Fruit fly (Drosophila melanogaster) whole organism, embryonic: ENCODE results near the gene CG34435.
A peak's percentile ranks its signal among the peaks of the same experiment; 100 is the strongest.

Experiments used
- Antp ChIP-seq: fragments of 200-800 bp; sonication (Bioruptor generic); optimal IDR thresholded peaks from 3 replicates; lab custom pipeline; 2016; ENCODE audit warnings: missing biosample characterization, missing genetic modification characterization
- BEAF-32 ChIP-seq: fragments of 200-800 bp; sonication (Bioruptor generic); optimal IDR thresholded peaks from 3 replicates; lab custom pipeline; 2017; ENCODE audit warnings: missing biosample characterization, missing genetic modification characterization, mild to moderate bottlenecking, moderate library complexity, missing genetic modification reagents
- Bgb ChIP-seq: fragments of 200-800 bp; sonication (Bioruptor generic); IDR thresholded peaks from 2 replicates; pipeline ENCODE4 v1.3.6; 2022; ENCODE audit warnings: missing biosample characterization, missing genetic modification characterization; ENCODE audit not compliant: partially characterized antibody
- Bteb2 ChIP-seq: fragments of 200-800 bp; sonication (Bioruptor generic); optimal IDR thresholded peaks from 2 replicates; lab custom pipeline; 2016; ENCODE audit warnings: missing biosample characterization, missing genetic modification characterization
- CG10431 ChIP-seq: fragments of 200-800 bp; sonication (Bioruptor generic); optimal IDR thresholded peaks from 3 replicates; lab custom pipeline; 2018; ENCODE audit warnings: missing biosample characterization, mild to moderate bottlenecking, missing genetic modification characterization
- CG11247 ChIP-seq: fragments of 200-800 bp; sonication (Bioruptor generic); IDR thresholded peaks from 2 replicates; pipeline ENCODE4 v1.3.6; 2022; ENCODE audit warnings: missing biosample characterization, missing genetic modification characterization
- CG12071 ChIP-seq: fragments of 200-800 bp; sonication (Bioruptor generic); optimal IDR thresholded peaks from 3 replicates; lab custom pipeline; 2018; ENCODE audit warnings: missing biosample characterization, mild to moderate bottlenecking, missing genetic modification characterization
- CG12104 ChIP-seq: fragments of 200-800 bp; sonication (Bioruptor generic); optimal IDR thresholded peaks from 3 replicates; lab custom pipeline; 2016; ENCODE audit warnings: missing biosample characterization, missing genetic modification characterization
- CG12391 ChIP-seq: fragments of 200-800 bp; sonication (Bioruptor generic); optimal IDR thresholded peaks from 3 replicates; lab custom pipeline; 2018; ENCODE audit warnings: missing biosample characterization, mild to moderate bottlenecking, missing genetic modification characterization, moderate library complexity
- CG13296 ChIP-seq: fragments of 200-800 bp; sonication (Bioruptor generic); optimal IDR thresholded peaks from 3 replicates; lab custom pipeline; 2018; ENCODE audit warnings: missing biosample characterization, mild to moderate bottlenecking, missing genetic modification characterization
- CG14710 ChIP-seq: fragments of 200-800 bp; sonication (Bioruptor generic); optimal IDR thresholded peaks from 3 replicates; lab custom pipeline; 2019; ENCODE audit warnings: missing biosample characterization, mild to moderate bottlenecking, missing genetic modification characterization, moderate library complexity
- CG15073 ChIP-seq: fragments of 200-800 bp; sonication (Bioruptor generic); optimal IDR thresholded peaks from 2 replicates; lab custom pipeline; 2016; ENCODE audit warnings: missing biosample characterization, missing genetic modification characterization
- CG15479 ChIP-seq: fragments of 200-800 bp; sonication (Bioruptor generic); optimal IDR thresholded peaks from 3 replicates; lab custom pipeline; 2019; ENCODE audit warnings: missing biosample characterization, mild to moderate bottlenecking, missing genetic modification characterization, moderate library complexity
- CG17361 ChIP-seq: fragments of 200-800 bp; sonication (Bioruptor generic); IDR thresholded peaks from 3 replicates; pipeline ENCODE4 v1.3.6; 2022; ENCODE audit warnings: missing biosample characterization, missing genetic modification characterization
- CG4360 ChIP-seq: fragments of 200-800 bp; sonication (Bioruptor generic); IDR thresholded peaks from 2 replicates; pipeline ENCODE4 v1.3.6; 2022; ENCODE audit warnings: missing biosample characterization, missing genetic modification characterization
- CG5953 ChIP-seq: fragments of 200-800 bp; sonication (Bioruptor generic); IDR thresholded peaks from 2 replicates; pipeline ENCODE4 v1.3.6; 2022; ENCODE audit warnings: missing biosample characterization, missing genetic modification characterization
- CG7928 ChIP-seq: fragments of 200-800 bp; sonication (Bioruptor generic); optimal IDR thresholded peaks from 2 replicates; lab custom pipeline; 2017; ENCODE audit warnings: missing biosample characterization, mild to moderate bottlenecking, missing genetic modification characterization
- CG9797 ChIP-seq: fragments of 200-800 bp; sonication (Bioruptor generic); optimal IDR thresholded peaks from 3 replicates; lab custom pipeline; 2018; ENCODE audit warnings: missing biosample characterization, mild to moderate bottlenecking, missing genetic modification characterization
- CHES-1-like ChIP-seq: fragments of 200-800 bp; sonication (Bioruptor generic); optimal IDR thresholded peaks from 2 replicates; lab custom pipeline; 2016; ENCODE audit warnings: missing biosample characterization, missing genetic modification characterization
- Chrac-16 ChIP-seq: fragments of 200-800 bp; sonication (Bioruptor generic); optimal IDR thresholded peaks from 3 replicates; lab custom pipeline; 2016; ENCODE audit warnings: missing biosample characterization, missing genetic modification characterization
- CoRest ChIP-seq: fragments of 200-800 bp; sonication (Bioruptor generic); optimal IDR thresholded peaks from 3 replicates; lab custom pipeline; 2018; ENCODE audit warnings: missing biosample characterization, mild to moderate bottlenecking, missing genetic modification characterization, moderate library complexity
- Ets65A ChIP-seq: fragments of 200-800 bp; sonication (Bioruptor generic); peaks from one replicate; lab custom pipeline; 2016; ENCODE audit warnings: missing biosample characterization, missing genetic modification characterization
- Gug ChIP-seq: fragments of 200-800 bp; sonication (Bioruptor generic); IDR thresholded peaks from 4 replicates; pipeline ENCODE4 v1.3.6; 2022; ENCODE audit warnings: missing biosample characterization, missing genetic modification characterization
- HHEX ChIP-seq: fragments of 200-800 bp; sonication (Bioruptor generic); optimal IDR thresholded peaks from 3 replicates; lab custom pipeline; 2017; ENCODE audit warnings: missing biosample characterization, mild to moderate bottlenecking, missing genetic modification characterization, missing genetic modification reagents
- Kr ChIP-seq: fragments of 200-800 bp; sonication (Bioruptor generic); optimal IDR thresholded peaks from 2 replicates; lab custom pipeline; 2017; ENCODE audit warnings: missing biosample characterization, mild to moderate bottlenecking, missing genetic modification characterization
- MESR4 ChIP-seq: fragments of 200-800 bp; sonication (Bioruptor generic); optimal IDR thresholded peaks from 2 replicates; lab custom pipeline; 2018; ENCODE audit warnings: missing biosample characterization, mild to moderate bottlenecking, missing genetic modification characterization, moderate library complexity
- Mrtf ChIP-seq: fragments of 200-800 bp; sonication (Bioruptor generic); IDR thresholded peaks from 3 replicates; pipeline ENCODE4 v1.3.6; 2022; ENCODE audit warnings: missing biosample characterization, missing genetic modification characterization
- Ptx1 ChIP-seq: fragments of 200-800 bp; sonication (Bioruptor generic); IDR thresholded peaks from 2 replicates; pipeline ENCODE4 v1.3.6; 2022; ENCODE audit warnings: missing biosample characterization, missing genetic modification characterization
- Side ChIP-seq: fragments of 200-800 bp; sonication (Bioruptor generic); optimal IDR thresholded peaks from 2 replicates; lab custom pipeline; 2016; ENCODE audit warnings: missing biosample characterization, missing genetic modification characterization
- Sry-β ChIP-seq: fragments of 200-800 bp; sonication (Bioruptor generic); optimal IDR thresholded peaks from 2 replicates; lab custom pipeline; 2018; ENCODE audit warnings: missing biosample characterization, mild to moderate bottlenecking, missing genetic modification characterization, moderate library complexity
- Trl ChIP-seq, 3 experiments: fragments of >200 bp in 2 of 3; fragments of 200-800 bp in 1 of 3; sonication (Bioruptor generic) in 1 of 3; optimal IDR thresholded peaks; 2 replicates in 1 of 3; 3 replicates in 2 of 3; lab custom pipeline; 2016 to 2017; ENCODE audit warnings: missing biosample characterization in 1 of 3, missing genetic modification characterization in 1 of 3
- ab ChIP-seq: fragments of 200-800 bp; sonication (Bioruptor generic); optimal IDR thresholded peaks from 2 replicates; lab custom pipeline; 2016; ENCODE audit warnings: missing biosample characterization, missing genetic modification characterization
- ac ChIP-seq: fragments of 200-800 bp; sonication (Bioruptor generic); optimal IDR thresholded peaks from 3 replicates; lab custom pipeline; 2017; ENCODE audit warnings: missing biosample characterization, mild to moderate bottlenecking, missing genetic modification characterization
- aop ChIP-seq: fragments of 200-800 bp; sonication (Bioruptor generic); IDR thresholded peaks from 2 replicates; pipeline ENCODE4 v1.3.6; 2022; ENCODE audit warnings: missing biosample characterization, missing genetic modification characterization
- chn ChIP-seq: fragments of 200-800 bp; sonication (Bioruptor generic); optimal IDR thresholded peaks from 2 replicates; lab custom pipeline; 2016; ENCODE audit warnings: missing biosample characterization, missing genetic modification characterization
- dysf ChIP-seq: fragments of 200-800 bp; sonication (Bioruptor generic); IDR thresholded peaks from 3 replicates; pipeline ENCODE4 v1.3.6; 2022; ENCODE audit warnings: missing biosample characterization, missing genetic modification characterization
- gro ChIP-seq: fragments of 200-800 bp; sonication (Bioruptor generic); optimal IDR thresholded peaks from 2 replicates; lab custom pipeline; 2016; ENCODE audit warnings: missing biosample characterization, missing genetic modification characterization
- gsb ChIP-seq: fragments of 200-800 bp; sonication (Bioruptor generic); IDR thresholded peaks from 2 replicates; pipeline ENCODE4 v1.3.6; 2022; ENCODE audit warnings: missing biosample characterization, missing genetic modification characterization
- lilli ChIP-seq: fragments of 200-800 bp; sonication (Bioruptor generic); optimal IDR thresholded peaks from 3 replicates; lab custom pipeline; 2016; ENCODE audit warnings: missing biosample characterization, missing genetic modification characterization
- mam ChIP-seq: fragments of 200-800 bp; sonication (Bioruptor generic); optimal IDR thresholded peaks from 3 replicates; lab custom pipeline; 2016; ENCODE audit warnings: missing biosample characterization, missing genetic modification characterization
- odd ChIP-seq: fragments of 200-800 bp; sonication (Bioruptor generic); optimal IDR thresholded peaks from 2 replicates; lab custom pipeline; 2017; ENCODE audit warnings: missing biosample characterization, mild to moderate bottlenecking, missing genetic modification characterization
- prd ChIP-seq, 3 experiments: fragments of >200 bp in 2 of 3; fragments of 200-800 bp in 1 of 3; sonication (Bioruptor generic) in 1 of 3; optimal IDR thresholded peaks in 2 of 3; IDR thresholded peaks in 1 of 3; 2 replicates in 2 of 3; 3 replicates in 1 of 3; pipeline versions ENCODE4 v1.3.6 to Lab custom; 2017 to 2022; ENCODE audit warnings: missing biosample characterization in 1 of 3, missing genetic modification characterization in 1 of 3
- schlank ChIP-seq: fragments of 200-800 bp; sonication (Bioruptor generic); optimal IDR thresholded peaks from 2 replicates; lab custom pipeline; 2018; ENCODE audit warnings: missing biosample characterization, mild to moderate bottlenecking, missing genetic modification characterization
- seq ChIP-seq: fragments of 200-800 bp; sonication (Bioruptor generic); IDR thresholded peaks from 2 replicates; pipeline ENCODE4 v1.3.6; 2022; ENCODE audit warnings: missing biosample characterization, missing genetic modification characterization
- sisA ChIP-seq: fragments of 200-800 bp; sonication (Bioruptor generic); IDR thresholded peaks from 2 replicates; pipeline ENCODE4 v1.3.6; 2022; ENCODE audit warnings: missing biosample characterization, missing genetic modification characterization
- stc ChIP-seq: fragments of 200-800 bp; sonication (Bioruptor generic); IDR thresholded peaks from 2 replicates; pipeline ENCODE4 v1.3.6; 2022; ENCODE audit warnings: missing biosample characterization, missing genetic modification characterization
- tll ChIP-seq, 2 experiments: fragments of 200-800 bp in 1 of 2; fragments of >200 bp in 1 of 2; sonication (Bioruptor generic) in 1 of 2; optimal IDR thresholded peaks; 2 replicates each; lab custom pipeline; 2017 to 2019; ENCODE audit warnings: missing biosample characterization in 2 of 2, missing genetic modification characterization in 2 of 2, mild to moderate bottlenecking in 1 of 2, moderate library complexity in 1 of 2
- ttk ChIP-seq: fragments of 200-800 bp; sonication (Bioruptor generic); IDR thresholded peaks from 2 replicates; pipeline ENCODE4 v2.1.2; 2022; ENCODE audit warnings: missing biosample characterization, missing genetic modification characterization
- unpg ChIP-seq: fragments of 200-800 bp; sonication (Bioruptor generic); optimal IDR thresholded peaks from 3 replicates; lab custom pipeline; 2018; ENCODE audit warnings: missing biosample characterization, mild to moderate bottlenecking, missing genetic modification characterization, moderate library complexity
- usp ChIP-seq: fragments of >200 bp; optimal IDR thresholded peaks from 2 replicates; lab custom pipeline; 2017; ENCODE audit warnings: missing biosample characterization, missing genetic modification characterization
- zfh2 ChIP-seq: fragments of 200-800 bp; sonication (Bioruptor generic); optimal IDR thresholded peaks from 2 replicates; lab custom pipeline; 2016; ENCODE audit warnings: missing biosample characterization, missing genetic modification characterization

Gene CG34435

DNA sequence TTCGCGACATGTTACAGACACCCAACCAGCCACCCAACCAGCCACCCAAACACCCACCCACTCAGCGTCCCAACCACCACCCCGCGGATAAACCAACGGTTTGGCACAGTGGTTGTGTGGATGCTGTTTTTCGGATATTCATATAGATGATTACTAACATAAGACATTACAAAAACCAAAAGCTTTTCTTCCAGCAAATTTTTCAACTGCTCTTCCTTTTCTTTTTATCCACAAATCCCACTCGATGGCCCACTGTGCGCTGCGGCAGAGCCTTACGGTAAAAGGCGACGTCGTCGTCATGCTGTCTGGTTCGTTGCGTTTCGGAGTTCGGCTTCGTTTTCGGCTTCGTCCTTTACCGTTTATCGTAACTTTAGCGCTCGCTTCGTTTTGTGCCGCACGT, 24.3 kb upstream of the CG34435 start (continued):
- TF ChIP-seq gro (GFP tag; lab: Kevin White, UChicago) (peak; percentile 44), Mrtf (GFP tag; lab: Robert Waterston, UW) (peak; percentile 69), prd (optimal IDR thresholded peaks at IDR 0.05; lab: Kevin White, UChicago) (no peak), prd (GFP tag; IDR thresholded peaks at IDR 0.05; lab: Robert Waterston, UW) (peak; percentile 67), tll (GFP tag; optimal IDR thresholded peaks at IDR 0.05; lab: Kevin White, UChicago) (no peak), CG5953 (GFP tag; lab: Robert Waterston, UW) (peak; percentile 60), sisA (peak; percentile 61), aop (GFP tag; lab: Robert Waterston, UW) (no peak), Sry-β (GFP tag; lab: Kevin White, UChicago) (no peak), MESR4 (GFP tag; lab: Kevin White, UChicago) (no peak), ac (no peak), Antp (peak; percentile 70), lilli (GFP tag; lab: Kevin White, UChicago) (peak; percentile 63), Bteb2 (GFP tag; lab: Kevin White, UChicago) (peak; percentile 38), CG15479 (GFP tag; lab: Kevin White, UChicago) (no peak), CG13296 (GFP tag; lab: Kevin White, UChicago) (peak; percentile 38), CoRest (tag; lab: Kevin White, UChicago) (peak; percentile 45), ttk (GFP tag; lab: Robert Waterston, UW) (peak; percentile 59), CHES-1-like (peak; percentile 25), zfh2 (peak; percentile 42), CG12391 (tag; lab: Kevin White, UChicago) (peak; percentile 62), gsb (no peak), CG14710 (tag; lab: Kevin White, UChicago) (no peak), Chrac-16 (GFP tag; lab: Kevin White, UChicago) (no peak), CG12071 (GFP tag; lab: Kevin White, UChicago) (peak; percentile 53), CG12104 (GFP tag; lab: Kevin White, UChicago) (no peak), CG17361 (GFP tag; lab: Robert Waterston, UW) (peak; percentile 40; the same call in 1 of the 3 replicates), CG9797 (no peak), CG10431 (GFP tag; lab: Kevin White, UChicago) (no peak), Side (GFP tag; lab: Kevin White, UChicago) (peak; percentile 50), stc (GFP tag; lab: Robert Waterston, UW) (no peak; the same call in 1 of the 2 replicates), schlank (peak; percentile 35), CG4360 (GFP tag; lab: Robert Waterston, UW) (no peak; the same call in 1 of the 2 replicates), Bgb (GFP tag; lab: Robert Waterston, UW) (no peak), Gug (GFP tag; lab: Robert Waterston, UW) (peak; percentile 54; the same call in 2 of the 4 replicates), Trl (optimal IDR thresholded peaks at IDR 0.05; lab: Kevin White, UChicago) (no peak), Trl (GFP tag; optimal IDR thresholded peaks at IDR 0.05; lab: Kevin White, UChicago) (peak; percentile 54), dysf (GFP tag; lab: Robert Waterston, UW) (peak; percentile 75), ab (GFP tag; lab: Kevin White, UChicago) (no peak), unpg (GFP tag; lab: Kevin White, UChicago) (peak; percentile 68), Ets65A (peak; percentile 80), mam (GFP tag; lab: Kevin White, UChicago) (peak; percentile 50), CG7928 (GFP tag; lab: Kevin White, UChicago) (no peak), HHEX (peak; percentile 25), seq (peak; percentile 46; the same call in 1 of the 2 replicates), BEAF-32 (GFP tag; lab: Kevin White, UChicago) (no peak), CG11247 (GFP tag; lab: Robert Waterston, UW) (peak; percentile 61), Ptx1 (GFP tag; lab: Robert Waterston, UW) (peak; percentile 63), Kr (GFP tag; lab: Kevin White, UChicago) (no peak), odd (no peak), chn (peak; percentile 43), CG15073 (GFP tag; lab: Kevin White, UChicago) (no peak), usp (no peak)
